Worm (Caenorhabditis elegans): Measurements from ENCODE around the gene ntl-3.

ce11 chrIII:11871617-11872016, 25.4 kb upstream of the ntl-3 start:
- no peak for TF ChIP-seq Y95B8A.8 (GFP tag; IDR thresholded peaks at IDR 0.05)
- TF ChIP-seq snpc-4 (GFP tag; optimal IDR thresholded peaks at IDR 0.05): no peak
- no peak for TF ChIP-seq snpc-4 (tag; optimal IDR thresholded peaks at IDR 0.05)
- no peak for TF ChIP-seq ceh-100 (GFP tag; IDR thresholded peaks at IDR 0.05)
- TF ChIP-seq ceh-27 (GFP tag; optimal IDR thresholded peaks at IDR 0.05): no peak
- no peak for TF ChIP-seq rcor-1 (GFP tag; IDR thresholded peaks at IDR 0.05)
- TF ChIP-seq T07F8.4 (tag; optimal IDR thresholded peaks at IDR 0.05): no peak
- no peak for TF ChIP-seq lir-1 (GFP tag; conservative IDR thresholded peaks at IDR 0.05)
- TF ChIP-seq mes-4 (tag; optimal IDR thresholded peaks at IDR 0.05): no peak

Measured in whole organism, young adult.